Worm (Caenorhabditis elegans) whole organism, early embryonic: ENCODE measurements around the gene C13G5.2.

ENCODE experiments used
- B0310.2 ChIP-seq: sonication (generic microtip); optimal IDR thresholded peaks from 2 replicates; lab custom pipeline; 2016; ENCODE audit warnings: mild to moderate bottlenecking, missing genetic modification characterization, missing compliant biosample characterization
- F13C5.2 ChIP-seq: sonication (generic microtip); optimal IDR thresholded peaks from 2 replicates; lab custom pipeline; 2017; ENCODE audit warnings: mild to moderate bottlenecking, missing genetic modification characterization, inconsistent platforms, missing compliant biosample characterization
- aly-1 ChIP-seq: sonication (generic microtip); optimal IDR thresholded peaks from 2 replicates; lab custom pipeline; 2016; ENCODE audit warnings: missing genetic modification characterization, missing compliant biosample characterization
- ama-1 ChIP-seq: fragments of 150-350 bp; optimal IDR thresholded peaks from 2 replicates; lab custom pipeline; 2014
- ceh-13 ChIP-seq: fragments of 200-800 bp; sonication (Bioruptor generic); optimal IDR thresholded peaks from 2 replicates; lab custom pipeline; 2018; ENCODE audit warnings: mild to moderate bottlenecking, missing genetic modification characterization, missing compliant biosample characterization
- ceh-36 ChIP-seq: sonication (generic microtip); optimal IDR thresholded peaks from 2 replicates; lab custom pipeline; 2016; ENCODE audit warnings: missing genetic modification characterization, inconsistent platforms, missing compliant biosample characterization
- ets-7 ChIP-seq: sonication (generic microtip); optimal IDR thresholded peaks from 2 replicates; lab custom pipeline; 2016; ENCODE audit warnings: missing genotype, missing genetic modification characterization, missing compliant biosample characterization
- flt-1 ChIP-seq: fragments of 200-800 bp; sonication (Bioruptor generic); IDR thresholded peaks from 2 replicates; pipeline ENCODE4 v1.3.6; 2022; ENCODE audit warnings: missing genetic modification characterization, missing compliant biosample characterization
- hmbx-1 ChIP-seq: sonication (generic microtip); optimal IDR thresholded peaks from 2 replicates; lab custom pipeline; 2016; ENCODE audit warnings: mild to moderate bottlenecking, missing genetic modification characterization, missing compliant biosample characterization
- hmg-4 ChIP-seq: fragments of 200-800 bp; sonication (Bioruptor generic); optimal IDR thresholded peaks from 2 replicates; lab custom pipeline; 2018; ENCODE audit warnings: mild to moderate bottlenecking, missing genetic modification characterization, missing compliant biosample characterization
- hnd-1 ChIP-seq: sonication (generic microtip); optimal IDR thresholded peaks from 2 replicates; lab custom pipeline; 2016; ENCODE audit warnings: missing genetic modification characterization, missing compliant biosample characterization
- pes-1 ChIP-seq: fragments of 200-800 bp; sonication (Bioruptor generic); IDR thresholded peaks from 2 replicates; pipeline ENCODE4 v1.3.6; 2022; ENCODE audit warnings: missing genetic modification reagents, missing genetic modification characterization, missing compliant biosample characterization
- scrt-1 ChIP-seq: fragments of 200-800 bp; sonication (Bioruptor generic); IDR thresholded peaks from 2 replicates; pipeline ENCODE4 v1.3.6; 2022; ENCODE audit warnings: missing genetic modification characterization, missing compliant biosample characterization
- sea-1 ChIP-seq: fragments of 200-800 bp; sonication (Bioruptor generic); conservative IDR thresholded peaks from 2 replicates; pipeline ENCODE4 v1.3.6; 2022; ENCODE audit warnings: missing genetic modification characterization, missing compliant biosample characterization
- tbx-11 ChIP-seq: fragments of 200-800 bp; sonication (Bioruptor generic); IDR thresholded peaks from 2 replicates; pipeline ENCODE4 v1.3.6; 2022; ENCODE audit warnings: missing genetic modification characterization, missing compliant biosample characterization
- tbx-37 ChIP-seq: fragments of 200-800 bp; sonication (Bioruptor generic); conservative IDR thresholded peaks from 2 replicates; pipeline ENCODE4 v1.3.6; 2022; ENCODE audit warnings: missing genetic modification reagents, missing genetic modification characterization, missing compliant biosample characterization
- tra-4 ChIP-seq: sonication (generic microtip); optimal IDR thresholded peaks from 2 replicates; lab custom pipeline; 2017; ENCODE audit warnings: missing genetic modification characterization, missing compliant biosample characterization

The C13G5.2 gene

DNA sequence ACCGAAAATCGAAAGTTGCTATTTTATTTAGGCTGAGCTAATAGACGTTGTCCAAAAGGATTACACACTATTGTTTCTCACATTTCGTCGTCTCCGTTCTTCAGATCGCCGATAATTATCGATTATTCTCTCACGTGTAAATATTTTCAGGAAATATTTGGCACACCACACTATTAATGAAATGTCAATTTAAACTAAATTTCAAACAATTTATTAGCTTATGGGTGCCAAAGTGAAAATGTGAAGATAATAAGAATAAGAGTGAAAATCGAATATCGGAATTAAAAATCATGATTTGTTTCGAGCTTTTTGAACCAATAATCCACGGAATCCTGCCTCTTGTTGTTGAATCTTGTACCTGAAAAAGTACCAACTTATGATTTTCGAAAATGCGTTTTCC lies 1.7 kb downstream of the C13G5.2 start, which contains the start of gene C06E1.11:
Gene C06E1.11, minus strand, starts transcription at position 101 of the 400 bp plus-strand sequence.
- no peak for TF ChIP-seq ceh-36
- no peak for TF ChIP-seq aly-1 (tag; lab: Kevin White, UChicago)
- TF ChIP-seq flt-1 (GFP tag; lab: Robert Waterston, UW) = no peak
- no peak for TF ChIP-seq ama-1
- TF ChIP-seq F13C5.2 (tag; lab: Kevin White, UChicago) = no peak
- TF ChIP-seq B0310.2 (tag; lab: Kevin White, UChicago) = no peak
- TF ChIP-seq hmg-4 (GFP tag; lab: Kevin White, UChicago) = no peak
- no peak for TF ChIP-seq hmbx-1 (tag; lab: Kevin White, UChicago)

DNA sequence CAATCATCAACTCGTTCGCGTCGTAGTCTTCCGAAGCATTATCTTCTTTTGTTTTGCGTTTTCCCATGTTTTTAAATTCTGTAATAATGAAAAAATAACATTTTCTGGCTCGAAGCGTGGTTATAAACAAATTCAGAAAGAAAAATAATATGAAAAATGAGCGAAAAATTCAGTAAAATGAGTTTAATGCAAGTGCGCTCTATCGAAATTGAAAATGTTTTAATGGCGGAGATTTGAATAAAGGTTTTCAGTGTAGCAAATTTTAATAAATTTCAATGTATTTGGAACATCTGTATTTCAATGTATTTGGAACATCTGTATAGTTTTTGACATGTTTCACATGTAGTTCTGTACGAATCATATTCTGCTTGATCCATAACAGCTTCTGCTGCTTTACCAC lies 3.8 kb downstream of the C13G5.2 start, which contains the start of gene rha-2:
Gene rha-2, minus strand, starts transcription at position 80 of the 400 bp plus-strand sequence.
- TF ChIP-seq flt-1 (GFP tag; lab: Robert Waterston, UW) = no peak
- TF ChIP-seq hmg-4 (GFP tag; lab: Kevin White, UChicago) = no peak
- TF ChIP-seq ceh-36 = no peak
- TF ChIP-seq sea-1 (GFP tag; lab: Robert Waterston, UW) = no peak
- TF ChIP-seq tbx-11 (GFP tag; lab: Robert Waterston, UW) = no peak
- no peak for TF ChIP-seq pes-1 (GFP tag; lab: Robert Waterston, UW)
- no peak for TF ChIP-seq ets-7 (tag; lab: Kevin White, UChicago)
- no peak for TF ChIP-seq scrt-1 (GFP tag; lab: Robert Waterston, UW)
- TF ChIP-seq ama-1 = no peak
- TF ChIP-seq B0310.2 (tag; lab: Kevin White, UChicago) = no peak
- no peak for TF ChIP-seq tra-4 (tag; lab: Kevin White, UChicago)
- TF ChIP-seq F13C5.2 (tag; lab: Kevin White, UChicago) = no peak
- TF ChIP-seq ceh-13 (GFP tag; lab: Kevin White, UChicago) = no peak
- no peak for TF ChIP-seq aly-1 (tag; lab: Kevin White, UChicago)
- no peak for TF ChIP-seq tbx-37
- no peak for TF ChIP-seq hnd-1 (tag; lab: Kevin White, UChicago)
- TF ChIP-seq hmbx-1 (tag; lab: Kevin White, UChicago) = no peak

DNA sequence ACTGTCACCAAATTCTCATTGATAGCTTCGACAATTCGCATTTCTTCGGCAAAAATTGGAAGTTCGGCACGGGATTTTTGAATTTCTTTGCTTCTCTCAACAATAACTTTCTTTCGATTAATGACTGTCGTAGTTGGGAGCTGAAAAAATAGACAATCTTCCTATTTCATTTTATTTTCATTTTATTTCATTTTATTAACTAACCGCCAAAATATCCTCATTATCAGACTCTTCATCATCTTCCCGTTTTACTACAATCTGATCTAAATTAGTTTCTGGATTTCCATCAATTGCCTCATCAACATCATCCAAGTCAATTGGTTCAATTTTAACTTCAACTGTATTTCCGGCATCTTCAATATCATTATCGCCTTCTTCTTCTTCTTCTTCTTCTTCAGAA lies 4.7 kb downstream of the C13G5.2 start:
- TF ChIP-seq ceh-36 = no peak
- no peak for TF ChIP-seq hmbx-1 (tag; lab: Kevin White, UChicago)
- no peak for TF ChIP-seq ceh-13 (GFP tag; lab: Kevin White, UChicago)
- TF ChIP-seq hnd-1 (tag; lab: Kevin White, UChicago) = no peak
- no peak for TF ChIP-seq tbx-11 (GFP tag; lab: Robert Waterston, UW)
- no peak for TF ChIP-seq tra-4 (tag; lab: Kevin White, UChicago)
- no peak for TF ChIP-seq pes-1 (GFP tag; lab: Robert Waterston, UW)
- no peak for TF ChIP-seq scrt-1 (GFP tag; lab: Robert Waterston, UW)
- TF ChIP-seq B0310.2 (tag; lab: Kevin White, UChicago) = no peak
- no peak for TF ChIP-seq flt-1 (GFP tag; lab: Robert Waterston, UW)
- no peak for TF ChIP-seq ets-7 (tag; lab: Kevin White, UChicago)
- TF ChIP-seq tbx-37 = no peak
- TF ChIP-seq F13C5.2 (tag; lab: Kevin White, UChicago) = no peak
- no peak for TF ChIP-seq hmg-4 (GFP tag; lab: Kevin White, UChicago)
- no peak for TF ChIP-seq ama-1
- no peak for TF ChIP-seq sea-1 (GFP tag; lab: Robert Waterston, UW)

DNA sequence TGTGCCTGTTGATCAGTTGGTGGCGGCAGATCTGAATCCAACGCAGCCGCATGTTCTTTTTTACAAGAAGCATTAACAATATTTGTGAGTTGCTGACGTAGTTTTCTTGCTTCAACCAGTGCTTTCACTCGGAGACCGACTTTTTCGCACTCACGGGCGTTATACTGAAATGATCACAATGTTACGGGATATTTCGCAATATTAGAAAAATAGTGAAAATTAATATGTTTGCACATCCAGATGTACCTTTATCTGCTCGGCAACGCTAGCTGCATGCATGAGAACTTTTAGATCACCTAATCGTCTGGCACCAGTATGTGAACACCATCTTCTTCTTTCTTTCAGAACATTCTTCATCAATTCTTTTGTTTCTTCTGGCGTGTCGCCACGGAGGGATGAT lies 7.0 kb downstream of the C13G5.2 start:
- TF ChIP-seq hnd-1 (tag; lab: Kevin White, UChicago) (no peak), ceh-36 (no peak), B0310.2 (tag; lab: Kevin White, UChicago) (no peak), hmg-4 (GFP tag; lab: Kevin White, UChicago) (no peak), scrt-1 (GFP tag; lab: Robert Waterston, UW) (no peak), tbx-37 (no peak), ceh-13 (GFP tag; lab: Kevin White, UChicago) (no peak), F13C5.2 (tag; lab: Kevin White, UChicago) (no peak), ama-1 (no peak), sea-1 (GFP tag; lab: Robert Waterston, UW) (no peak), tbx-11 (GFP tag; lab: Robert Waterston, UW) (no peak), ets-7 (tag; lab: Kevin White, UChicago) (no peak), hmbx-1 (tag; lab: Kevin White, UChicago) (no peak)

DNA sequence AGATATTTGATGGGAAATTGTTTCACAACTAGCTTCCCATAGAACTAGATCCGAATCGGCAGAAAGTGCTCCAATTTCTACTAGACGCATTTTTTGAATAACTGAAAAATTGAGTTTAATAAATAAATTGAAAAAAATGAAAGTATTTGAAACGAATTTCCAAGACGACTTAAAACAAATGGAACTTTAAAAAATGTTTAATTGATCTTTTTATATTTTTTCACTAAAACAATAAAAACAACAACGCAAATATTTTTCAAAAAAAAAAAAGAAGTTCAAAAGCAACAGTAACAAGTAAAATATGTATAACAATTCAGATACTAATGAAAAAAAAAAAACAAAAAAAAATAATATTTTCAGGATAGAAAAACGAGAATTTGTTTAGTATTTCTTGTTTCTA lies 8.6 kb downstream of the C13G5.2 start, which contains the start of gene C06E1.9:
Gene C06E1.9, minus strand, starts transcription at position 101 of the 400 bp plus-strand sequence.
- TF ChIP-seq ets-7 (tag; lab: Kevin White, UChicago) (no peak), tbx-37 (no peak), hnd-1 (tag; lab: Kevin White, UChicago) (no peak), F13C5.2 (tag; lab: Kevin White, UChicago) (no peak), scrt-1 (GFP tag; lab: Robert Waterston, UW) (no peak), hmbx-1 (tag; lab: Kevin White, UChicago) (no peak), hmg-4 (GFP tag; lab: Kevin White, UChicago) (no peak), tbx-11 (GFP tag; lab: Robert Waterston, UW) (no peak), ama-1 (no peak), aly-1 (tag; lab: Kevin White, UChicago) (no peak), sea-1 (GFP tag; lab: Robert Waterston, UW) (no peak), pes-1 (GFP tag; lab: Robert Waterston, UW) (no peak), tra-4 (tag; lab: Kevin White, UChicago) (no peak), ceh-36 (no peak), flt-1 (GFP tag; lab: Robert Waterston, UW) (no peak)

DNA sequence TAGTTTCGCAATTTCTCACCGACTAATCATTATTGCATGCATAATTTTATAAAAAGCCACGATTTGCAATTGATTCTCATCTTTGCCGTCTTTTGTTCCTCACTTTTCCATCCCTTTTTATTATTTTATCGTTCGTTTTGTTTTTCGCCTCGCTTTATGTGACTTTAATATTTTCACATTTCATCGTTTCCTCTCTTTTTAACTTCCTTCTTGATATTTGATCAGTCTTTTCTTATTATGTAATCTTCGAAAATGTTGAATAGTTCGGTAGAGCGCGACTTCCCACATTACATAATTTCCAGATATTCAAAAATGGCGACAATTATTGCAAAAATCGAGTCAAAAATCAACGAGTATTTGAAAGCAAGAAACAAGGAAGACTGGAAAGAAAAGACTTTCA lies 12.7 kb downstream of the C13G5.2 start, which contains the start of gene C06E1.1:
Gene C06E1.1, plus strand, starts transcription at position 301 of the 400 bp plus-strand sequence.
- TF ChIP-seq flt-1 (GFP tag; lab: Robert Waterston, UW) (no peak), hnd-1 (tag; lab: Kevin White, UChicago) (no peak), F13C5.2 (tag; lab: Kevin White, UChicago) (no peak), tbx-37 (no peak), pes-1 (GFP tag; lab: Robert Waterston, UW) (no peak), ceh-13 (GFP tag; lab: Kevin White, UChicago) (no peak), ets-7 (tag; lab: Kevin White, UChicago) (no peak), B0310.2 (tag; lab: Kevin White, UChicago) (no peak), tbx-11 (GFP tag; lab: Robert Waterston, UW) (no peak)
